Worm (Caenorhabditis elegans) whole organism, early embryonic: ENCODE results near the gene C49A9.2.

Source experiments
- B0310.2 ChIP-seq: sonication (generic microtip); optimal IDR thresholded peaks from 2 replicates; lab custom pipeline; 2016; ENCODE audit warnings: mild to moderate bottlenecking, missing genetic modification characterization, missing compliant biosample characterization
- F13C5.2 ChIP-seq: sonication (generic microtip); optimal IDR thresholded peaks from 2 replicates; lab custom pipeline; 2017; ENCODE audit warnings: mild to moderate bottlenecking, missing genetic modification characterization, inconsistent platforms, missing compliant biosample characterization
- aly-1 ChIP-seq: sonication (generic microtip); optimal IDR thresholded peaks from 2 replicates; lab custom pipeline; 2016; ENCODE audit warnings: missing genetic modification characterization, missing compliant biosample characterization
- ama-1 ChIP-seq: fragments of 150-350 bp; optimal IDR thresholded peaks from 2 replicates; lab custom pipeline; 2014
- ceh-13 ChIP-seq: fragments of 200-800 bp; sonication (Bioruptor generic); optimal IDR thresholded peaks from 2 replicates; lab custom pipeline; 2018; ENCODE audit warnings: mild to moderate bottlenecking, missing genetic modification characterization, missing compliant biosample characterization
- ceh-36 ChIP-seq: sonication (generic microtip); optimal IDR thresholded peaks from 2 replicates; lab custom pipeline; 2016; ENCODE audit warnings: missing genetic modification characterization, inconsistent platforms, missing compliant biosample characterization
- ets-7 ChIP-seq: sonication (generic microtip); optimal IDR thresholded peaks from 2 replicates; lab custom pipeline; 2016; ENCODE audit warnings: missing genotype, missing genetic modification characterization, missing compliant biosample characterization
- flt-1 ChIP-seq: fragments of 200-800 bp; sonication (Bioruptor generic); IDR thresholded peaks from 2 replicates; pipeline ENCODE4 v1.3.6; 2022; ENCODE audit warnings: missing genetic modification characterization, missing compliant biosample characterization
- hmbx-1 ChIP-seq: sonication (generic microtip); optimal IDR thresholded peaks from 2 replicates; lab custom pipeline; 2016; ENCODE audit warnings: mild to moderate bottlenecking, missing genetic modification characterization, missing compliant biosample characterization
- hmg-4 ChIP-seq: fragments of 200-800 bp; sonication (Bioruptor generic); optimal IDR thresholded peaks from 2 replicates; lab custom pipeline; 2018; ENCODE audit warnings: mild to moderate bottlenecking, missing genetic modification characterization, missing compliant biosample characterization
- hnd-1 ChIP-seq: sonication (generic microtip); optimal IDR thresholded peaks from 2 replicates; lab custom pipeline; 2016; ENCODE audit warnings: missing genetic modification characterization, missing compliant biosample characterization
- pes-1 ChIP-seq: fragments of 200-800 bp; sonication (Bioruptor generic); IDR thresholded peaks from 2 replicates; pipeline ENCODE4 v1.3.6; 2022; ENCODE audit warnings: missing genetic modification reagents, missing genetic modification characterization, missing compliant biosample characterization
- scrt-1 ChIP-seq: fragments of 200-800 bp; sonication (Bioruptor generic); IDR thresholded peaks from 2 replicates; pipeline ENCODE4 v1.3.6; 2022; ENCODE audit warnings: missing genetic modification characterization, missing compliant biosample characterization
- sea-1 ChIP-seq: fragments of 200-800 bp; sonication (Bioruptor generic); conservative IDR thresholded peaks from 2 replicates; pipeline ENCODE4 v1.3.6; 2022; ENCODE audit warnings: missing genetic modification characterization, missing compliant biosample characterization
- tbx-11 ChIP-seq: fragments of 200-800 bp; sonication (Bioruptor generic); IDR thresholded peaks from 2 replicates; pipeline ENCODE4 v1.3.6; 2022; ENCODE audit warnings: missing genetic modification characterization, missing compliant biosample characterization
- tbx-37 ChIP-seq: fragments of 200-800 bp; sonication (Bioruptor generic); conservative IDR thresholded peaks from 2 replicates; pipeline ENCODE4 v1.3.6; 2022; ENCODE audit warnings: missing genetic modification reagents, missing genetic modification characterization, missing compliant biosample characterization
- tra-4 ChIP-seq: sonication (generic microtip); optimal IDR thresholded peaks from 2 replicates; lab custom pipeline; 2017; ENCODE audit warnings: missing genetic modification characterization, missing compliant biosample characterization

Gene C49A9.2

ce11 chrIV:6221878-6222277, 3.4 kb upstream of the C49A9.2 start, which contains the start of gene C49A9.3:
C49A9.3 (plus strand) TSS chrIV:6222089.
- TF ChIP-seq pes-1 (GFP tag; lab: Robert Waterston, UW) (no peak), ceh-13 (GFP tag; lab: Kevin White, UChicago) (no peak), ama-1 (lab: Kevin White, UChicago) (no peak)

- TF ChIP-seq hmg-4 (no peak), ets-7 (tag; lab: Kevin White, UChicago) (no peak), ceh-13 (GFP tag; lab: Kevin White, UChicago) (no peak)
These were observed 2.7 kb downstream of the C49A9.2 start, which contains the start of gene C49A9.1 for ce11 chrIV:6227974-6228373. C49A9.1 (plus strand) TSS chrIV:6228190.

- TF ChIP-seq ets-7 (tag; lab: Kevin White, UChicago) (no peak), aly-1 (no peak)
These were observed 5.4 kb downstream of the C49A9.2 start, which contains the start of gene F58F9.4 for ce11 chrIV:6230560-6231073. F58F9.4 (plus strand) TSS chrIV:6231023.

ce11 chrIV:6232769-6233290, 7.6 kb downstream of the C49A9.2 start, which contains the start of gene F58F9.3:
F58F9.3 (plus strand) TSS chrIV:6233240.
- TF ChIP-seq ceh-13 (GFP tag; lab: Kevin White, UChicago) (no peak), B0310.2 (no peak), tbx-11 (GFP tag; lab: Robert Waterston, UW) (no peak), tbx-37 (GFP tag; lab: Robert Waterston, UW) (no peak), hmg-4 (no peak)

ce11 chrIV:6237508-6238227, 12.4 kb downstream of the C49A9.2 start, which contains the start of the genes F58F9.6 and F58F9.8:
F58F9.6 (minus strand) TSS chrIV:6237608.
F58F9.8 (plus strand) TSS chrIV:6238177.
- TF ChIP-seq ama-1 (lab: Kevin White, UChicago) (no peak), tbx-11 (GFP tag; lab: Robert Waterston, UW) (no peak), tbx-37 (GFP tag; lab: Robert Waterston, UW) (no peak), F13C5.2 (tag; lab: Kevin White, UChicago) (no peak), pes-1 (GFP tag; lab: Robert Waterston, UW) (no peak), tra-4 (tag; lab: Kevin White, UChicago) (no peak), hmbx-1 (tag; lab: Kevin White, UChicago) (no peak)

- TF ChIP-seq ama-1 (lab: Kevin White, UChicago): no peak
- TF ChIP-seq tra-4 (tag; lab: Kevin White, UChicago): no peak
- TF ChIP-seq hmg-4: no peak
- no peak for TF ChIP-seq pes-1 (GFP tag; lab: Robert Waterston, UW)
- no peak for TF ChIP-seq B0310.2
- TF ChIP-seq hnd-1 (tag; lab: Kevin White, UChicago): no peak
- TF ChIP-seq F13C5.2 (tag; lab: Kevin White, UChicago): no peak
- no peak for TF ChIP-seq tbx-37 (GFP tag; lab: Robert Waterston, UW)
- no peak for TF ChIP-seq aly-1
- TF ChIP-seq ceh-13 (GFP tag; lab: Kevin White, UChicago): no peak
- no peak for TF ChIP-seq sea-1
- no peak for TF ChIP-seq hmbx-1 (tag; lab: Kevin White, UChicago)
- no peak for TF ChIP-seq ets-7 (tag; lab: Kevin White, UChicago)
- no peak for TF ChIP-seq tbx-11 (GFP tag; lab: Robert Waterston, UW)
- no peak for TF ChIP-seq flt-1 (GFP tag; lab: Robert Waterston, UW)
- no peak for TF ChIP-seq scrt-1 (GFP tag; lab: Robert Waterston, UW)
- TF ChIP-seq ceh-36: no peak
These were observed 14.8 kb downstream of the C49A9.2 start, which contains the start of gene F58F9.9 for ce11 chrIV:6239993-6240392. F58F9.9 (plus strand) TSS chrIV:6240293.

ce11 chrIV:6248486-6248885, 23.2 kb downstream of the C49A9.2 start, which contains the start of gene acox-3:
acox-3 (minus strand) TSS chrIV:6248492.
- TF ChIP-seq hmbx-1 (tag; lab: Kevin White, UChicago): no peak
- no peak for TF ChIP-seq tra-4 (tag; lab: Kevin White, UChicago)
- no peak for TF ChIP-seq B0310.2
- TF ChIP-seq aly-1: no peak
- no peak for TF ChIP-seq ceh-13 (GFP tag; lab: Kevin White, UChicago)
- TF ChIP-seq F13C5.2 (tag; lab: Kevin White, UChicago): no peak
- TF ChIP-seq ceh-36: no peak
- TF ChIP-seq tbx-11 (GFP tag; lab: Robert Waterston, UW): no peak
- no peak for TF ChIP-seq hmg-4
- no peak for TF ChIP-seq pes-1 (GFP tag; lab: Robert Waterston, UW)
- no peak for TF ChIP-seq tbx-37 (GFP tag; lab: Robert Waterston, UW)
- TF ChIP-seq ets-7 (tag; lab: Kevin White, UChicago): no peak
- TF ChIP-seq sea-1: no peak

- TF ChIP-seq hmg-4: no peak
- no peak for TF ChIP-seq tbx-37 (GFP tag; lab: Robert Waterston, UW)
- TF ChIP-seq ceh-13 (GFP tag; lab: Kevin White, UChicago): no peak
- TF ChIP-seq pes-1 (GFP tag; lab: Robert Waterston, UW): no peak
- no peak for TF ChIP-seq sea-1
- no peak for TF ChIP-seq ets-7 (tag; lab: Kevin White, UChicago)
These were observed 24.3 kb downstream of the C49A9.2 start, which contains the start of gene F58F9.1 for ce11 chrIV:6249591-6249990. F58F9.1 (plus strand) TSS chrIV:6249841.
